Fruit fly (Drosophila melanogaster): ENCODE data around the gene RhoGAP18B.

The RhoGAP18B gene

dm6 chrX:19179696-19180255 lies 12.9 kb upstream of the RhoGAP18B start, which contains the start of the genes CG7556 and CG7453:
TSS of gene CG7556 (minus strand) at chrX:19179830.
TSS of gene CG7453 (plus strand) at chrX:19180173.
- peak; percentile 81 for TF ChIP-seq CG5204 (GFP tag; optimal IDR thresholded peaks at IDR 0.05)
- TF ChIP-seq CG7045 (GFP tag; optimal IDR thresholded peaks at IDR 0.05), result peak; percentile 56
- TF ChIP-seq CG33017 (tag; optimal IDR thresholded peaks at IDR 0.05), result no peak
- TF ChIP-seq toe (GFP tag; optimal IDR thresholded peaks at IDR 0.05), result peak; percentile 76
- TF ChIP-seq CG7101 (tag; optimal IDR thresholded peaks at IDR 0.05), result peak; percentile 65
- no peak for TF ChIP-seq cnc (optimal IDR thresholded peaks at IDR 0.05)
- peak; percentile 81 for TF ChIP-seq bab1 (GFP tag; optimal IDR thresholded peaks at IDR 0.05)
- no peak for TF ChIP-seq Hr96 (GFP tag; optimal IDR thresholded peaks at IDR 0.05)
- peak; percentile 98 for TF ChIP-seq tj (GFP tag; optimal IDR thresholded peaks at IDR 0.05)
- TF ChIP-seq kay (GFP tag; ENCODE audit: borderline replicate concordance), result no peak
- TF ChIP-seq cic (GFP tag; optimal IDR thresholded peaks at IDR 0.05), result peak; percentile 15
- peak; percentile 57 for TF ChIP-seq ovo (GFP tag; optimal IDR thresholded peaks at IDR 0.05)
- peak; percentile 63 for TF ChIP-seq Crg-1 (GFP tag; optimal IDR thresholded peaks at IDR 0.05)
- peak; percentile 66 for TF ChIP-seq Mnt (GFP tag; optimal IDR thresholded peaks at IDR 0.05)
- peak; percentile 76 for TF ChIP-seq CG1620 (GFP tag; optimal IDR thresholded peaks at IDR 0.05)
- TF ChIP-seq Clk (GFP tag; optimal IDR thresholded peaks at IDR 0.05), result no peak
- peak; percentile 74 for TF ChIP-seq CG11617 (GFP tag; optimal IDR thresholded peaks at IDR 0.05)
- peak; percentile 60 for TF ChIP-seq pad (GFP tag; optimal IDR thresholded peaks at IDR 0.05)
- peak; percentile 10 for TF ChIP-seq CG12768 (GFP tag; optimal IDR thresholded peaks at IDR 0.05)
- TF ChIP-seq CG14711 (tag; optimal IDR thresholded peaks at IDR 0.05), result peak; percentile 72

DNA sequence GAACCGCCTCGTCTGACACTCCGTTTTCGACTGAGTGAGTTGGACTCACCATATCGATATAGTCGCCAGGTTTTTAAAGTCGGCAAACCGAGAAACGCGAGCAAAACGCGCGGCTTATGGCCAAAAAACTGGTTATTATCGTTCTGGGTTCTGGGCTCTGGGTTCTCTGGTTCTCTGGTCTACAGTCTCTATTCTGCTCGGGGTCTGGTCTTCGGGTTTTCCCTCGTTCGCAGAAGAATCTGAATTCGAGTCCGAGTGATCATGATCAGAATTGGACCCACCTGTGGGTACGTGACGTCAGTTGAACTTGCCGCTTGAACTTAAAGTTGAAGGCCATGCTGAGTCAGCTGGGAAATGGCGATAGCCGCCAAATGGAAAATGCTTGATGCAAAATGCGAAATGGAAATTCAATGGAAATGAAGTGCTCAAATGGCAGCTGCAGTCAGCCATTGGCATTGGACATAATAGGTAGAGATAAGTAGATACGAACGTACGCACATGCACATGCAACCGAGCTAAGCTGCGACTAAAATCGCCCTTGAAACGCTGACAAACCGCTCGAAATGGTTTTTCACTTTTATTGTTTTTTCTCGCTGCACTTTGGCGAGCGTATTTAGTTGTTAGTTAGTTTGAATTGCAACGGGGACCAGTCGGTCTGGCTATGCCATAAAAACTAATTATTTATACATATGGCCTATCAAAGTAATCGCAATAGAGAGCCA lies 8.1 kb upstream of the RhoGAP18B start, which contains the start of gene CG33939:
TSS of gene CG33939 (minus strand) at position 51 of the 722 bp plus-strand sequence.
- TF ChIP-seq ovo (GFP tag; optimal IDR thresholded peaks at IDR 0.05) (no peak), Clk (GFP tag; optimal IDR thresholded peaks at IDR 0.05) (no peak), CG11617 (GFP tag; optimal IDR thresholded peaks at IDR 0.05) (no peak), toe (GFP tag; optimal IDR thresholded peaks at IDR 0.05) (no peak), tj (GFP tag; optimal IDR thresholded peaks at IDR 0.05) (no peak), CG33017 (tag; optimal IDR thresholded peaks at IDR 0.05) (no peak), cnc (optimal IDR thresholded peaks at IDR 0.05) (no peak), CG7101 (tag; optimal IDR thresholded peaks at IDR 0.05) (no peak), kay (GFP tag; ENCODE audit: borderline replicate concordance) (no peak), CG12768 (GFP tag; optimal IDR thresholded peaks at IDR 0.05) (no peak), Mnt (GFP tag; optimal IDR thresholded peaks at IDR 0.05) (no peak), CG1620 (GFP tag; optimal IDR thresholded peaks at IDR 0.05) (no peak), CG5204 (GFP tag; optimal IDR thresholded peaks at IDR 0.05) (no peak), Hr96 (GFP tag; optimal IDR thresholded peaks at IDR 0.05) (no peak), bab1 (GFP tag; optimal IDR thresholded peaks at IDR 0.05) (no peak)

- no peak for TF ChIP-seq CG11617 (GFP tag; optimal IDR thresholded peaks at IDR 0.05)
Observed at dm6 chrX:19174092-19174491, 7.2 kb upstream of the RhoGAP18B start.

- TF ChIP-seq kay (GFP tag; ENCODE audit: borderline replicate concordance), result no peak
- no peak for TF ChIP-seq CG5204 (GFP tag; optimal IDR thresholded peaks at IDR 0.05)
- TF ChIP-seq CG11617 (GFP tag; optimal IDR thresholded peaks at IDR 0.05), result no peak
- TF ChIP-seq bab1 (GFP tag; optimal IDR thresholded peaks at IDR 0.05), result no peak
- no peak for TF ChIP-seq CG7101 (tag; optimal IDR thresholded peaks at IDR 0.05)
- no peak for TF ChIP-seq Mnt (GFP tag; optimal IDR thresholded peaks at IDR 0.05)
- TF ChIP-seq CG7045 (GFP tag; optimal IDR thresholded peaks at IDR 0.05), result no peak
- no peak for TF ChIP-seq CG14711 (tag; optimal IDR thresholded peaks at IDR 0.05)
- TF ChIP-seq pad (GFP tag; optimal IDR thresholded peaks at IDR 0.05), result no peak
- no peak for TF ChIP-seq Crg-1 (GFP tag; optimal IDR thresholded peaks at IDR 0.05)
Observed at dm6 chrX:19172955-19173354, 6.1 kb upstream of the RhoGAP18B start.

DNA sequence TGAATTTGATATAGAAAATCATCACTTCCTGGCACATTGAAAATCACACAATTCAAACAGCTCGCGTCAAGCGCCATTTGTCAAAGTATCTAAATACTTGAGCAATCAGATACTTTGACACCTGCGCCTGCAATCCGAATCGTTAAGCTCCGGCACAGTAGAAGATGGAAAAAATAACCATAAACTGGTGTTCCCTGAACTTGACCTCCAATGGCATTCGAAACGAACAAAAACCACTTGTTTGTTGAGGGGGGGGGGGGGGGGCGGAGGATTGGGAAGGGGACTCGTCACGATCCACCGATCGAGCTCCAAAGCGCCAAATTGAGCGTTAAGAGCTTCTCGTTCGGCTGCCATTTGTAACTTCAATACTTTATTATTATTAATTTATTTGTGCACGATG lies 5.0 kb upstream of the RhoGAP18B start:
- TF ChIP-seq kay (GFP tag; ENCODE audit: borderline replicate concordance) (no peak), ovo (GFP tag; optimal IDR thresholded peaks at IDR 0.05) (no peak), pad (GFP tag; optimal IDR thresholded peaks at IDR 0.05) (no peak)

- TF ChIP-seq kay (GFP tag; ENCODE audit: borderline replicate concordance) (no peak), CG33017 (tag; optimal IDR thresholded peaks at IDR 0.05) (no peak), CG7045 (GFP tag; optimal IDR thresholded peaks at IDR 0.05) (no peak), CG14711 (tag; optimal IDR thresholded peaks at IDR 0.05) (no peak), CG5204 (GFP tag; optimal IDR thresholded peaks at IDR 0.05) (no peak), CG11617 (GFP tag; optimal IDR thresholded peaks at IDR 0.05) (no peak), bab1 (GFP tag; optimal IDR thresholded peaks at IDR 0.05) (no peak), toe (GFP tag; optimal IDR thresholded peaks at IDR 0.05) (no peak), pad (GFP tag; optimal IDR thresholded peaks at IDR 0.05) (no peak), Hr96 (GFP tag; optimal IDR thresholded peaks at IDR 0.05) (no peak), Mnt (GFP tag; optimal IDR thresholded peaks at IDR 0.05) (no peak), Crg-1 (GFP tag; optimal IDR thresholded peaks at IDR 0.05) (no peak), CG12768 (GFP tag; optimal IDR thresholded peaks at IDR 0.05) (no peak), Clk (GFP tag; optimal IDR thresholded peaks at IDR 0.05) (no peak), ovo (GFP tag; optimal IDR thresholded peaks at IDR 0.05) (no peak), CG7101 (tag; optimal IDR thresholded peaks at IDR 0.05) (no peak)
Observed at dm6 chrX:19170791-19171190, 3.9 kb upstream of the RhoGAP18B start, which contains the start of gene Inx5. TSS of gene Inx5 (minus strand) at chrX:19170883.
